Fruit fly (Drosophila melanogaster) whole organism, embryonic: ENCODE data around the gene nst.

Experiments
- CG1024 ChIP-seq: fragments of 200-800 bp; sonication (Bioruptor generic); IDR thresholded peaks from 2 replicates; pipeline ENCODE4 v1.3.6; 2022; ENCODE audit warnings: missing biosample characterization, missing genetic modification characterization
- CG13894 ChIP-seq: fragments of 200-800 bp; sonication (Bioruptor generic); optimal IDR thresholded peaks from 3 replicates; lab custom pipeline; 2018; ENCODE audit warnings: missing biosample characterization, mild to moderate bottlenecking, missing genetic modification characterization, moderate library complexity
- CG15011 ChIP-seq: fragments of 200-800 bp; sonication (Bioruptor generic); optimal IDR thresholded peaks from 3 replicates; lab custom pipeline; 2018; ENCODE audit warnings: missing biosample characterization, mild to moderate bottlenecking, missing genetic modification characterization
- CG15479 ChIP-seq: fragments of 200-800 bp; sonication (Bioruptor generic); optimal IDR thresholded peaks from 3 replicates; lab custom pipeline; 2019; ENCODE audit warnings: missing biosample characterization, mild to moderate bottlenecking, missing genetic modification characterization, moderate library complexity
- CG15601 ChIP-seq: fragments of 200-800 bp; sonication (Bioruptor generic); optimal IDR thresholded peaks from 3 replicates; lab custom pipeline; 2019; ENCODE audit warnings: missing biosample characterization, mild to moderate bottlenecking, missing genetic modification characterization, moderate library complexity
- CG1602 ChIP-seq: fragments of 200-800 bp; sonication (Bioruptor generic); optimal IDR thresholded peaks from 3 replicates; lab custom pipeline; 2016; ENCODE audit warnings: missing biosample characterization, missing genetic modification characterization
- CG17328 ChIP-seq: fragments of 200-800 bp; sonication (Bioruptor generic); IDR thresholded peaks from 2 replicates; pipeline ENCODE4 v1.3.6; 2022; ENCODE audit warnings: missing biosample characterization, missing genetic modification characterization
- CG18764 ChIP-seq: fragments of 200-800 bp; sonication (Bioruptor generic); optimal IDR thresholded peaks from 3 replicates; lab custom pipeline; 2016; ENCODE audit warnings: missing biosample characterization, missing genetic modification characterization
- CG2678 ChIP-seq: fragments of 200-800 bp; sonication (Bioruptor generic); optimal IDR thresholded peaks from 3 replicates; lab custom pipeline; 2019; ENCODE audit warnings: missing biosample characterization, mild to moderate bottlenecking, missing genetic modification characterization, moderate library complexity
- CG34376 ChIP-seq: fragments of 200-800 bp; sonication (Bioruptor generic); optimal IDR thresholded peaks from 2 replicates; lab custom pipeline; 2018; ENCODE audit warnings: missing biosample characterization, mild to moderate bottlenecking, missing genetic modification characterization
- CG4328 ChIP-seq: fragments of 200-800 bp; sonication (Bioruptor generic); optimal IDR thresholded peaks from 3 replicates; lab custom pipeline; 2017; ENCODE audit warnings: missing biosample characterization, missing genetic modification reagents, missing genetic modification characterization
- CG4360 ChIP-seq: fragments of 200-800 bp; sonication (Bioruptor generic); IDR thresholded peaks from 2 replicates; pipeline ENCODE4 v1.3.6; 2022; ENCODE audit warnings: missing biosample characterization, missing genetic modification characterization
- CG8359 ChIP-seq: fragments of 200-800 bp; sonication (Bioruptor generic); optimal IDR thresholded peaks from 2 replicates; lab custom pipeline; 2017; ENCODE audit warnings: missing biosample characterization, mild to moderate bottlenecking, missing genetic modification characterization, borderline replicate concordance
- D ChIP-seq, 2 experiments: fragments of 200-800 bp in 1 of 2; fragments of >200 bp in 1 of 2; sonication (Bioruptor generic) in 1 of 2; optimal IDR thresholded peaks; 2 replicates in 1 of 2; 3 replicates in 1 of 2; lab custom pipeline; 2017; ENCODE audit warnings: mild to moderate bottlenecking in 1 of 2, missing biosample characterization in 1 of 2, missing genetic modification characterization in 1 of 2, missing genetic modification reagents in 1 of 2
- Dek ChIP-seq: fragments of 200-800 bp; sonication (Bioruptor generic); optimal IDR thresholded peaks from 3 replicates; lab custom pipeline; 2019; ENCODE audit warnings: missing biosample characterization, mild to moderate bottlenecking, missing genetic modification characterization, moderate library complexity
- Dip2 ChIP-seq: fragments of 200-800 bp; sonication (Bioruptor generic); IDR thresholded peaks from 2 replicates; pipeline ENCODE4 v1.3.6; 2022; ENCODE audit warnings: missing biosample characterization, missing genetic modification characterization
- Dll ChIP-seq: fragments of 200-800 bp; sonication (Bioruptor generic); IDR thresholded peaks from 4 replicates; pipeline ENCODE4 v1.3.6; 2022; ENCODE audit warnings: missing biosample characterization, missing genetic modification characterization; ENCODE audit not compliant: partially characterized antibody
- Ets65A ChIP-seq: fragments of 200-800 bp; sonication (Bioruptor generic); peaks from one replicate; lab custom pipeline; 2016; ENCODE audit warnings: missing biosample characterization, missing genetic modification characterization
- HmgD ChIP-seq: fragments of 200-800 bp; sonication (Bioruptor generic); optimal IDR thresholded peaks from 3 replicates; lab custom pipeline; 2016; ENCODE audit warnings: missing biosample characterization, missing genetic modification characterization
- HmgZ ChIP-seq: fragments of 200-800 bp; sonication (Bioruptor generic); optimal IDR thresholded peaks from 2 replicates; lab custom pipeline; 2018; ENCODE audit warnings: missing biosample characterization, mild to moderate bottlenecking, missing genetic modification characterization
- Hr51 ChIP-seq, 2 experiments: fragments of 200-800 bp; sonication (Bioruptor generic); optimal IDR thresholded peaks; 2 replicates in 1 of 2; 3 replicates in 1 of 2; lab custom pipeline; 2016 to 2018; ENCODE audit warnings: missing biosample characterization in 2 of 2, missing genetic modification characterization in 2 of 2, mild to moderate bottlenecking in 1 of 2, moderate library complexity in 1 of 2
- Med ChIP-seq: fragments of 200-800 bp; sonication (Bioruptor generic); peaks from one replicate; lab custom pipeline; 2016; ENCODE audit warnings: missing biosample characterization, missing genetic modification characterization, mild to moderate bottlenecking, inconsistent platforms, moderate library complexity
- Meics ChIP-seq: fragments of 200-800 bp; sonication (Bioruptor generic); optimal IDR thresholded peaks from 2 replicates; lab custom pipeline; 2017; ENCODE audit warnings: missing biosample characterization, mild to moderate bottlenecking, missing genetic modification characterization
- NFAT ChIP-seq: fragments of 200-800 bp; sonication (Bioruptor generic); IDR thresholded peaks from 2 replicates; pipeline ENCODE4 v1.3.6; 2022; ENCODE audit warnings: missing biosample characterization, missing genetic modification characterization
- Scr ChIP-seq: fragments of 200-800 bp; sonication (Bioruptor generic); IDR thresholded peaks from 2 replicates; pipeline ENCODE4 v1.3.6; 2022; ENCODE audit warnings: missing biosample characterization, missing genetic modification characterization; ENCODE audit not compliant: partially characterized antibody
- Ssrp ChIP-seq: fragments of 200-800 bp; sonication (Bioruptor generic); optimal IDR thresholded peaks from 2 replicates; lab custom pipeline; 2018; ENCODE audit warnings: missing biosample characterization, mild to moderate bottlenecking, missing genetic modification characterization, moderate library complexity
- Vsx1 ChIP-seq: fragments of 200-800 bp; sonication (Bioruptor generic); optimal IDR thresholded peaks from 2 replicates; lab custom pipeline; 2017; ENCODE audit warnings: missing biosample characterization, mild to moderate bottlenecking, missing genetic modification characterization, missing genetic modification reagents
- Xbp1 ChIP-seq: fragments of 200-800 bp; sonication (Bioruptor generic); optimal IDR thresholded peaks from 3 replicates; lab custom pipeline; 2016; ENCODE audit warnings: missing biosample characterization, mild to moderate bottlenecking, missing genetic modification characterization
- bbx ChIP-seq: fragments of 200-800 bp; sonication (Bioruptor generic); IDR thresholded peaks from 2 replicates; pipeline ENCODE4 v1.3.6; 2022; ENCODE audit warnings: missing biosample characterization, missing genetic modification characterization; ENCODE audit not compliant: partially characterized antibody
- bsh ChIP-seq, 2 experiments: fragments of 200-800 bp; sonication (Bioruptor generic); optimal IDR thresholded peaks; 2 replicates each; lab custom pipeline; 2017 to 2018; ENCODE audit warnings: mild to moderate bottlenecking in 2 of 2, missing biosample characterization in 2 of 2, missing genetic modification characterization in 2 of 2, moderate library complexity in 1 of 2
- cg ChIP-seq: fragments of 200-800 bp; sonication (Bioruptor generic); optimal IDR thresholded peaks from 3 replicates; lab custom pipeline; 2019; ENCODE audit warnings: missing biosample characterization, mild to moderate bottlenecking, missing genetic modification characterization, moderate library complexity
- chinmo ChIP-seq: fragments of 200-800 bp; sonication (Bioruptor generic); IDR thresholded peaks from 4 replicates; pipeline ENCODE4 v1.3.6; 2022; ENCODE audit warnings: missing biosample characterization, missing genetic modification characterization; ENCODE audit not compliant: partially characterized antibody
- crc ChIP-seq: fragments of 200-800 bp; sonication (Bioruptor generic); optimal IDR thresholded peaks from 2 replicates; lab custom pipeline; 2016; ENCODE audit warnings: missing biosample characterization, missing genetic modification characterization
- dysf ChIP-seq: fragments of 200-800 bp; sonication (Bioruptor generic); IDR thresholded peaks from 3 replicates; pipeline ENCODE4 v1.3.6; 2022; ENCODE audit warnings: missing biosample characterization, missing genetic modification characterization
- esg ChIP-seq: fragments of 200-800 bp; sonication (Bioruptor generic); conservative IDR thresholded peaks from 2 replicates; pipeline ENCODE4 v1.3.6; 2022; ENCODE audit warnings: missing biosample characterization, missing genetic modification characterization
- fd102C ChIP-seq: fragments of 200-800 bp; sonication (Bioruptor generic); optimal IDR thresholded peaks from 2 replicates; lab custom pipeline; 2018; ENCODE audit warnings: missing biosample characterization, mild to moderate bottlenecking, missing genetic modification characterization, moderate library complexity
- gcm2 ChIP-seq: fragments of 200-800 bp; sonication (Bioruptor generic); optimal IDR thresholded peaks from 2 replicates; lab custom pipeline; 2016; ENCODE audit warnings: missing biosample characterization, missing genetic modification characterization
- gem ChIP-seq: fragments of 200-800 bp; sonication (Bioruptor generic); optimal IDR thresholded peaks from 2 replicates; lab custom pipeline; 2019; ENCODE audit warnings: missing biosample characterization, mild to moderate bottlenecking, missing genetic modification characterization, moderate library complexity
- jing ChIP-seq: fragments of 200-800 bp; sonication (Bioruptor generic); optimal IDR thresholded peaks from 2 replicates; lab custom pipeline; 2018; ENCODE audit warnings: missing biosample characterization, mild to moderate bottlenecking, missing genetic modification characterization
- lab ChIP-seq: fragments of 200-800 bp; sonication (Bioruptor generic); optimal IDR thresholded peaks from 3 replicates; lab custom pipeline; 2017; ENCODE audit warnings: missing biosample characterization, missing genetic modification characterization, mild to moderate bottlenecking, moderate library complexity, missing genetic modification reagents
- phol ChIP-seq: fragments of 200-800 bp; sonication (Bioruptor generic); optimal IDR thresholded peaks from 3 replicates; lab custom pipeline; 2018; ENCODE audit warnings: missing biosample characterization, mild to moderate bottlenecking, missing genetic modification characterization, moderate library complexity
- sens ChIP-seq: fragments of 200-800 bp; sonication (Bioruptor generic); peaks from one replicate; lab custom pipeline; 2016; ENCODE audit warnings: missing biosample characterization, missing genetic modification characterization
- sima ChIP-seq: fragments of 200-800 bp; sonication (Bioruptor generic); optimal IDR thresholded peaks from 2 replicates; lab custom pipeline; 2016; ENCODE audit warnings: missing biosample characterization, missing genetic modification characterization
- trem ChIP-seq: fragments of 200-800 bp; optimal IDR thresholded peaks from 3 replicates; lab custom pipeline; 2019; ENCODE audit warnings: missing biosample characterization, mild to moderate bottlenecking, missing genetic modification characterization, moderate library complexity
- tup ChIP-seq: fragments of 200-800 bp; sonication (Bioruptor generic); optimal IDR thresholded peaks from 2 replicates; lab custom pipeline; 2016; ENCODE audit warnings: missing biosample characterization, mild to moderate bottlenecking, missing genetic modification characterization, moderate library complexity
- wdn ChIP-seq: fragments of 200-800 bp; sonication (Bioruptor generic); IDR thresholded peaks from 2 replicates; pipeline ENCODE4 v1.3.6; 2022; ENCODE audit warnings: missing biosample characterization, missing genetic modification characterization
- wek ChIP-seq: fragments of 200-800 bp; sonication (Bioruptor generic); optimal IDR thresholded peaks from 3 replicates; lab custom pipeline; 2018; ENCODE audit warnings: missing biosample characterization, mild to moderate bottlenecking, missing genetic modification characterization, moderate library complexity

The nst gene

DNA sequence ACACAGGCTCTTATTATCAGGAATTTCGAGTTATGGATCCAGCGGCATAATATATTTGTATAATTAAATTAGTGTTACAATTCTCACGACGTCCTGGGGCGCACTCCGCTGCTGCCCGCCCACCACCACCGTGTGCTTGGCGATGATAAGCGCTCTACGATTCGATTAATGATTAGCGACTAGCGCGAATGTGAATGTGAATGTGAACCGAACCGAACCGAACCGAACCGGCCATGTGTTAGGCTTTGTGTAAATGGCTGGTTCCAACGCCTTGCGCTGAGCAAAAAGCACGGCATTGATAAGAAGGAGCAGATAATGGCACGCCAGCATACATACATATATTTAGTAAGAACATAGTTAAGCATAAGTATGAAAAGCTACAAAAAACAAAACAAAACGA is 10.7 kb downstream of the nst start (continued):
- TF ChIP-seq Dek (tag; lab: Kevin White, UChicago) = no peak
- no peak for TF ChIP-seq Xbp1 (GFP tag; lab: Kevin White, UChicago)
- no peak for TF ChIP-seq CG8359 (GFP tag; lab: Kevin White, UChicago)
- no peak for TF ChIP-seq CG1024 (GFP tag; lab: Robert Waterston, UW)
- peak; percentile 14 for TF ChIP-seq sens (GFP tag; lab: Kevin White, UChicago)
- TF ChIP-seq bbx (GFP tag; lab: Robert Waterston, UW) = no peak
- TF ChIP-seq CG4328 (GFP tag; lab: Kevin White, UChicago) = no peak
- peak; percentile 62 for TF ChIP-seq CG34376 (GFP tag; lab: Kevin White, UChicago)
- no peak for TF ChIP-seq cg (GFP tag; lab: Kevin White, UChicago)
- TF ChIP-seq sima (GFP tag; lab: Kevin White, UChicago) = no peak
- TF ChIP-seq Scr (GFP tag; lab: Robert Waterston, UW) = no peak
- TF ChIP-seq bsh (GFP tag; optimal IDR thresholded peaks at IDR 0.05; lab: Kevin White, UChicago) = no peak
- peak; percentile 17 for TF ChIP-seq HmgZ (tag; lab: Kevin White, UChicago)
- no peak for TF ChIP-seq CG2678 (tag; lab: Kevin White, UChicago)
- no peak for TF ChIP-seq Vsx1 (GFP tag; lab: Kevin White, UChicago)
- TF ChIP-seq CG18764 = no peak
- no peak for TF ChIP-seq Dip2
- TF ChIP-seq Hr51 (GFP tag; optimal IDR thresholded peaks at IDR 0.05; lab: Kevin White, UChicago) = no peak
- no peak for TF ChIP-seq Ets65A
- no peak for TF ChIP-seq Med (GFP tag; lab: Kevin White, UChicago)
- TF ChIP-seq tup (GFP tag; lab: Kevin White, UChicago) = no peak
- TF ChIP-seq CG15601 (tag; lab: Kevin White, UChicago) = no peak
- TF ChIP-seq CG15011 (GFP tag; lab: Kevin White, UChicago) = no peak
- TF ChIP-seq CG17328 (GFP tag; lab: Robert Waterston, UW) = no peak
- no peak for TF ChIP-seq trem (tag; lab: Kevin White, UChicago)
- TF ChIP-seq CG15479 = no peak
- no peak for TF ChIP-seq CG1602
- no peak for TF ChIP-seq crc
- no peak for TF ChIP-seq jing (GFP tag; lab: Kevin White, UChicago)
- TF ChIP-seq phol (tag; lab: Kevin White, UChicago) = no peak
- TF ChIP-seq wdn = no peak
- no peak for TF ChIP-seq fd102C
- peak; percentile 45 for TF ChIP-seq gem (tag; lab: Kevin White, UChicago)
- no peak for TF ChIP-seq chinmo (GFP tag; lab: Robert Waterston, UW)
- no peak for TF ChIP-seq Ssrp (tag; lab: Kevin White, UChicago)
- TF ChIP-seq wek = no peak
- no peak for TF ChIP-seq D (optimal IDR thresholded peaks at IDR 0.05; lab: Kevin White, UChicago)
- no peak for TF ChIP-seq D (GFP tag; optimal IDR thresholded peaks at IDR 0.05; lab: Kevin White, UChicago)
- no peak for TF ChIP-seq Meics (GFP tag; lab: Kevin White, UChicago)
- no peak for TF ChIP-seq CG13894 (tag; lab: Kevin White, UChicago)
- TF ChIP-seq HmgD (GFP tag; lab: Kevin White, UChicago) = no peak
- TF ChIP-seq lab (GFP tag; lab: Kevin White, UChicago) = no peak
- no peak for TF ChIP-seq Dll (GFP tag; lab: Robert Waterston, UW)
- no peak for TF ChIP-seq gcm2 (GFP tag; lab: Kevin White, UChicago)
- TF ChIP-seq esg (GFP tag; lab: Robert Waterston, UW) = no peak
- no peak for TF ChIP-seq CG4360
- no peak for TF ChIP-seq NFAT (GFP tag; lab: Robert Waterston, UW)
- no peak for TF ChIP-seq dysf (GFP tag; lab: Robert Waterston, UW)
